Worm (Caenorhabditis elegans) whole organism, young adult: Measurements from ENCODE around the gene chtb-2.

Experiments
- B0336.3 ChIP-seq: fragments of 200-800 bp; sonication (Bioruptor generic); IDR thresholded peaks from 2 replicates; pipeline ENCODE4 v1.3.6; 2022; ENCODE audit warnings: missing genetic modification characterization, missing compliant biosample characterization
- C06A6.2 ChIP-seq: fragments of 200-800 bp; sonication (Bioruptor generic); conservative IDR thresholded peaks from 2 replicates; pipeline ENCODE4 v1.3.6; 2022; ENCODE audit warnings: missing genetic modification characterization, missing compliant biosample characterization
- D2030.7 ChIP-seq: fragments of 200-800 bp; sonication (Bioruptor generic); IDR thresholded peaks from 2 replicates; pipeline ENCODE4 v1.3.6; 2022; ENCODE audit warnings: missing genetic modification reagents, missing genetic modification characterization, missing compliant biosample characterization
- F10E7.11 ChIP-seq: sonication (generic microtip); optimal IDR thresholded peaks from 2 replicates; lab custom pipeline; 2017; ENCODE audit warnings: mild to moderate bottlenecking, missing genetic modification characterization, moderate library complexity, missing compliant biosample characterization
- F23B12.7 ChIP-seq: sonication (generic microtip); optimal IDR thresholded peaks from 2 replicates; lab custom pipeline; 2017; ENCODE audit warnings: missing genetic modification characterization, mild to moderate bottlenecking, missing compliant biosample characterization, antibody characterized with exemption, moderate library complexity; ENCODE audit not compliant: insufficient read depth
- F39B2.1 ChIP-seq: fragments of 200-800 bp; sonication (Bioruptor generic); IDR thresholded peaks from 2 replicates; pipeline ENCODE4 v1.3.6; 2022; ENCODE audit warnings: missing genetic modification reagents, missing genetic modification characterization, missing compliant biosample characterization
- F55B11.4 ChIP-seq: sonication (generic microtip); optimal IDR thresholded peaks from 2 replicates; lab custom pipeline; 2016; ENCODE audit warnings: missing compliant biosample characterization, missing genetic modification characterization, borderline replicate concordance; ENCODE audit not compliant: insufficient read depth
- F57A8.1 ChIP-seq: fragments of 200-800 bp; sonication (Bioruptor generic); optimal IDR thresholded peaks from 2 replicates; lab custom pipeline; 2018; ENCODE audit warnings: mild to moderate bottlenecking, missing genetic modification characterization, moderate library complexity, missing compliant biosample characterization
- Y67H2A.10 ChIP-seq: fragments of 200-800 bp; sonication (Bioruptor generic); conservative IDR thresholded peaks from 2 replicates; pipeline ENCODE4 v1.3.6; 2022; ENCODE audit warnings: missing genetic modification reagents, missing genetic modification characterization, missing compliant biosample characterization
- ZK185.1 ChIP-seq: sonication (generic microtip); optimal IDR thresholded peaks from 2 replicates; lab custom pipeline; 2016; ENCODE audit warnings: mild to moderate bottlenecking, missing genetic modification characterization, missing compliant biosample characterization; ENCODE audit not compliant: poor library complexity, severe bottlenecking
- aptf-3 ChIP-seq: fragments of 200-800 bp; sonication (Bioruptor generic); IDR thresholded peaks from 2 replicates; pipeline ENCODE4 v1.3.6; 2022; ENCODE audit warnings: missing genetic modification characterization, missing compliant biosample characterization
- attf-5 ChIP-seq: fragments of 200-800 bp; sonication (Bioruptor generic); optimal IDR thresholded peaks from 2 replicates; lab custom pipeline; 2018; ENCODE audit warnings: mild to moderate bottlenecking, missing genetic modification characterization, missing compliant biosample characterization
- bed-2 ChIP-seq: fragments of 200-800 bp; sonication (Bioruptor generic); IDR thresholded peaks from 2 replicates; pipeline ENCODE4 v1.3.6; 2022; ENCODE audit warnings: missing genetic modification reagents, missing genetic modification characterization, missing compliant biosample characterization
- ceh-100 ChIP-seq: fragments of 200-800 bp; sonication (Bioruptor generic); IDR thresholded peaks from 2 replicates; pipeline ENCODE4 v1.3.6; 2022; ENCODE audit warnings: missing genetic modification reagents, missing genetic modification characterization, missing compliant biosample characterization
- ceh-40 ChIP-seq: fragments of 200-800 bp; sonication (Bioruptor generic); IDR thresholded peaks from 2 replicates; pipeline ENCODE4 v1.3.6; 2022; ENCODE audit warnings: missing genetic modification characterization, missing compliant biosample characterization
- ceh-91 ChIP-seq: fragments of 200-800 bp; sonication (Bioruptor generic); IDR thresholded peaks from 2 replicates; pipeline ENCODE4 v1.3.6; 2022; ENCODE audit warnings: missing genetic modification reagents, missing genetic modification characterization, missing compliant biosample characterization
- dpl-1 ChIP-seq: fragments of 150-350 bp; optimal IDR thresholded peaks from 2 replicates; lab custom pipeline; 2014; ENCODE audit warnings: missing biosample characterization, missing genetic modification reagents, missing genetic modification characterization
- ets-4 ChIP-seq: fragments of 200-800 bp; sonication (Bioruptor generic); optimal IDR thresholded peaks from 2 replicates; lab custom pipeline; 2018; ENCODE audit warnings: mild to moderate bottlenecking, missing genetic modification characterization, missing compliant biosample characterization
- fkh-3 ChIP-seq: sonication (generic microtip); optimal IDR thresholded peaks from 2 replicates; lab custom pipeline; 2016; ENCODE audit warnings: mild to moderate bottlenecking, missing genetic modification characterization, missing compliant biosample characterization
- gei-17 ChIP-seq: fragments of 200-800 bp; sonication (Bioruptor generic); optimal IDR thresholded peaks from 2 replicates; lab custom pipeline; 2018; ENCODE audit warnings: mild to moderate bottlenecking, missing genetic modification characterization, missing compliant biosample characterization
- him-1 ChIP-seq: sonication (generic microtip); optimal IDR thresholded peaks from 2 replicates; lab custom pipeline; 2016; ENCODE audit warnings: missing genotype, missing genetic modification reagents, missing genetic modification characterization, missing compliant biosample characterization
- hmg-1.2 ChIP-seq: fragments of 200-800 bp; sonication (Bioruptor generic); IDR thresholded peaks from 2 replicates; pipeline ENCODE4 v1.3.6; 2022; ENCODE audit warnings: missing genetic modification reagents, missing genetic modification characterization, missing compliant biosample characterization
- hrde-1 ChIP-seq: sonication (generic microtip); optimal IDR thresholded peaks from 2 replicates; lab custom pipeline; 2016; ENCODE audit warnings: missing genetic modification characterization, mild to moderate bottlenecking, missing compliant biosample characterization, moderate library complexity, missing genotype, missing genetic modification reagents, borderline replicate concordance
- lag-1 ChIP-seq: fragments of 200-800 bp; sonication (Bioruptor generic); IDR thresholded peaks from 2 replicates; pipeline ENCODE4 v1.3.6; 2022; ENCODE audit warnings: missing genetic modification reagents, missing genetic modification characterization, missing compliant biosample characterization
- let-526 ChIP-seq: fragments of 200-800 bp; sonication (Bioruptor generic); IDR thresholded peaks from 2 replicates; pipeline ENCODE4 v1.3.6; 2022; ENCODE audit warnings: missing genetic modification reagents, missing genetic modification characterization, missing compliant biosample characterization
- lin-26 ChIP-seq: fragments of 200-800 bp; sonication (Bioruptor generic); IDR thresholded peaks from 2 replicates; pipeline ENCODE4 v1.3.6; 2022; ENCODE audit warnings: missing genetic modification reagents, missing genetic modification characterization, missing compliant biosample characterization
- lir-1 ChIP-seq: fragments of 200-800 bp; sonication (Bioruptor generic); conservative IDR thresholded peaks from 2 replicates; pipeline ENCODE4 v1.3.6; 2022; ENCODE audit warnings: missing genetic modification reagents, missing genetic modification characterization, missing compliant biosample characterization
- lsl-1 ChIP-seq: fragments of 200-800 bp; sonication (Bioruptor generic); optimal IDR thresholded peaks from 2 replicates; lab custom pipeline; 2018; ENCODE audit warnings: mild to moderate bottlenecking, missing genetic modification characterization, moderate library complexity, missing compliant biosample characterization
- lsy-27 ChIP-seq: sonication (generic microtip); optimal IDR thresholded peaks from 2 replicates; lab custom pipeline; 2017; ENCODE audit warnings: missing genetic modification characterization, mild to moderate bottlenecking, missing compliant biosample characterization, antibody characterized with exemption, missing genotype, borderline replicate concordance; ENCODE audit not compliant: insufficient read depth
- madf-6 ChIP-seq: fragments of 200-800 bp; sonication (Bioruptor generic); IDR thresholded peaks from 2 replicates; pipeline ENCODE4 v1.3.6; 2022; ENCODE audit warnings: missing genetic modification reagents, missing genetic modification characterization, missing compliant biosample characterization
- mes-4 ChIP-seq: sonication (generic microtip); optimal IDR thresholded peaks from 2 replicates; lab custom pipeline; 2016; ENCODE audit warnings: missing genotype, missing genetic modification characterization, missing compliant biosample characterization
- nfya-2 ChIP-seq: fragments of 200-800 bp; sonication (Bioruptor generic); IDR thresholded peaks from 2 replicates; pipeline ENCODE4 v1.3.6; 2022; ENCODE audit warnings: missing genetic modification reagents, missing genetic modification characterization, missing compliant biosample characterization
- nhr-27 ChIP-seq: fragments of 200-800 bp; sonication (Bioruptor generic); optimal IDR thresholded peaks from 2 replicates; lab custom pipeline; 2018; ENCODE audit warnings: mild to moderate bottlenecking, missing genetic modification characterization, moderate library complexity, missing compliant biosample characterization
- nhr-80 ChIP-seq: sonication (generic microtip); optimal IDR thresholded peaks from 2 replicates; lab custom pipeline; 2016; ENCODE audit warnings: missing genetic modification characterization, missing compliant biosample characterization
- pbrm-1 ChIP-seq: fragments of 200-800 bp; sonication (Bioruptor generic); IDR thresholded peaks from 2 replicates; pipeline ENCODE4 v1.3.6; 2022; ENCODE audit warnings: missing genetic modification reagents, missing genetic modification characterization, missing compliant biosample characterization
- rec-8 ChIP-seq, 2 experiments: sonication (generic microtip); optimal IDR thresholded peaks; 2 replicates each; lab custom pipeline; 2016; ENCODE audit warnings: mild to moderate bottlenecking in 2 of 2, missing genetic modification characterization in 2 of 2, missing genetic modification reagents in 2 of 2, missing genotype in 2 of 2, missing biosample characterization in 1 of 2, missing compliant biosample characterization in 1 of 2, moderate library complexity in 1 of 2
- snpc-4 ChIP-seq, 5 experiments: fragments of 150-350 bp in 1 of 5; sonication (generic microtip) in 4 of 5; optimal IDR thresholded peaks; 2 replicates each; lab custom pipeline; 2014 to 2018; ENCODE audit warnings: missing genetic modification characterization in 5 of 5, missing biosample characterization in 3 of 5, antibody characterized with exemption in 2 of 5, mild to moderate bottlenecking in 2 of 5, missing compliant biosample characterization in 2 of 5, missing genotype in 2 of 5, moderate library complexity in 2 of 5, missing genetic modification reagents in 1 of 5
- tlf-1 ChIP-seq: fragments of 200-800 bp; sonication (Bioruptor generic); optimal IDR thresholded peaks from 2 replicates; lab custom pipeline; 2018; ENCODE audit warnings: mild to moderate bottlenecking, missing genetic modification characterization, missing compliant biosample characterization
- unc-62 ChIP-seq: fragments of 150-350 bp; optimal IDR thresholded peaks from 2 replicates; lab custom pipeline; 2014; ENCODE audit warnings: missing biosample characterization, missing genetic modification reagents, missing genetic modification characterization
- xnd-1 ChIP-seq: sonication (generic microtip); optimal IDR thresholded peaks from 2 replicates; lab custom pipeline; 2016; ENCODE audit warnings: missing genotype, missing genetic modification reagents, missing genetic modification characterization, missing compliant biosample characterization
- zfh-2 ChIP-seq: fragments of 200-800 bp; sonication (Bioruptor generic); conservative IDR thresholded peaks from 2 replicates; pipeline ENCODE4 v1.3.6; 2022; ENCODE audit warnings: missing genetic modification reagents, missing genetic modification characterization, missing compliant biosample characterization
- ztf-6 ChIP-seq: fragments of 200-800 bp; sonication (Bioruptor generic); IDR thresholded peaks from 2 replicates; pipeline ENCODE4 v1.3.6; 2022; ENCODE audit warnings: missing genetic modification reagents, missing genetic modification characterization, missing compliant biosample characterization

Gene chtb-2

DNA sequence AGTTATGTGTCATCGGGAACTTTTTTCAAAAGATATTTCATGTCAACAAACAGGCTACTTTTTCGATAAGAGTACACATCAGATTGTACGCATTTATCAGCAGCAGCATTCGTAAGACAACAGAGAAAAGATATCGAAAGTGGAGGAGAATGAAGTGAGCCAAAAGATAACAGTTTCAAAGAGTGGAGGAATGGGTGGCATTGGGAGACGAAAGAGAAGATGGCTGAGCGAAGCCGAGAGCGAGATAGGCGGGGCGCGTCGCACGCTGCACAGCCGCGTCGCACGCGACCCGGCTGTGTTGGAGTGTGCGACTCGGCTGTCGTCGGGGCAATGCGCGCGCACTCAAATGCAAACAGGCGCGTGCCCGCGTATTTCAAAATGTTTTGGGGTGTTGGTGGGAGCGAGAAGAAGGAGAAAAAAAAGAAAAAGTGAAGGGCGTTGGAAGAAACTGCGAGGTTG, 18.9 kb upstream of the chtb-2 start (continued):
- no peak for TF ChIP-seq lsy-27
- no peak for TF ChIP-seq rec-8 (tag; optimal IDR thresholded peaks at IDR 0.05; lab: Kevin White, UChicago)
- TF ChIP-seq dpl-1 (GFP tag; lab: Kevin White, UChicago): peak; percentile 61
- peak; percentile 66 for TF ChIP-seq hmg-1.2 (GFP tag; lab: Robert Waterston, UW)
- TF ChIP-seq Y67H2A.10 (GFP tag; lab: Robert Waterston, UW): peak; percentile 83
- peak; percentile 86 for TF ChIP-seq C06A6.2 (GFP tag; lab: Robert Waterston, UW)
- peak; percentile 59; the same call in 1 of the 2 replicates for TF ChIP-seq lin-26 (GFP tag; lab: Robert Waterston, UW)
- no peak for TF ChIP-seq F39B2.1 (GFP tag; lab: Robert Waterston, UW)
- peak; percentile 95 for TF ChIP-seq attf-5
- peak; percentile 72 for TF ChIP-seq ceh-100 (GFP tag; lab: Robert Waterston, UW)
- TF ChIP-seq aptf-3: peak; percentile 70; the same call in 1 of the 2 replicates
- peak; percentile 86 for TF ChIP-seq ets-4 (GFP tag; lab: Kevin White, UChicago)
- no peak for TF ChIP-seq F55B11.4 (tag; lab: Kevin White, UChicago)
- TF ChIP-seq B0336.3: peak; percentile 98
- TF ChIP-seq ztf-6 (GFP tag; lab: Robert Waterston, UW): no peak
- no peak for TF ChIP-seq mes-4 (tag; lab: Kevin White, UChicago)
- TF ChIP-seq D2030.7 (GFP tag; lab: Robert Waterston, UW): peak; percentile 74
- no peak for TF ChIP-seq unc-62
- TF ChIP-seq xnd-1 (tag; lab: Kevin White, UChicago): peak; percentile 57
- TF ChIP-seq snpc-4 (GFP tag; optimal IDR thresholded peaks at IDR 0.05; lab: Kevin White, UChicago): no peak
- peak in 3 of 4 experiments; percentile 66 to 69 (median 67) for TF ChIP-seq snpc-4 (tag; optimal IDR thresholded peaks at IDR 0.05; lab: Kevin White, UChicago)
- peak; percentile 92 for TF ChIP-seq madf-6 (GFP tag; lab: Robert Waterston, UW)
- peak; percentile 71 for TF ChIP-seq ceh-91 (GFP tag; lab: Robert Waterston, UW)
- TF ChIP-seq nfya-2 (GFP tag; lab: Robert Waterston, UW): no peak
- no peak for TF ChIP-seq hrde-1
- TF ChIP-seq nhr-80 (tag; lab: Kevin White, UChicago): peak; percentile 99
- TF ChIP-seq bed-2: no peak
- no peak for TF ChIP-seq nhr-27 (tag; lab: Kevin White, UChicago)
- no peak for TF ChIP-seq ceh-40 (GFP tag; lab: Robert Waterston, UW)
- TF ChIP-seq gei-17: no peak
- TF ChIP-seq let-526: peak; percentile 84
- no peak for TF ChIP-seq F10E7.11 (tag; lab: Kevin White, UChicago)
- TF ChIP-seq F23B12.7: no peak
- TF ChIP-seq ZK185.1: peak; percentile 30
- TF ChIP-seq him-1 (tag; lab: Kevin White, UChicago): no peak
- peak; percentile 66 for TF ChIP-seq lsl-1 (GFP tag; lab: Kevin White, UChicago)
- TF ChIP-seq pbrm-1 (GFP tag; lab: Robert Waterston, UW): peak; percentile 93
- peak; percentile 30 for TF ChIP-seq fkh-3 (tag; lab: Kevin White, UChicago)
- no peak for TF ChIP-seq lag-1 (GFP tag; lab: Robert Waterston, UW)
- TF ChIP-seq tlf-1 (GFP tag; lab: Kevin White, UChicago): peak; percentile 89
- TF ChIP-seq F57A8.1 (GFP tag; lab: Kevin White, UChicago): no peak
- peak; percentile 100 for TF ChIP-seq zfh-2 (GFP tag; lab: Robert Waterston, UW)
- TF ChIP-seq lir-1 (GFP tag; lab: Robert Waterston, UW): peak; percentile 74
